Fruit fly (Drosophila melanogaster) whole organism, prepupa: ENCODE measurements around the gene CG17349.

Source experiments
- Blimp-1 ChIP-seq: fragments of 200-800 bp; sonication (Bioruptor generic); optimal IDR thresholded peaks from 3 replicates; lab custom pipeline; 2017; ENCODE audit warnings: missing biosample characterization, missing genetic modification characterization, mild to moderate bottlenecking, moderate library complexity, missing genetic modification reagents
- CG10669 ChIP-seq: fragments of 200-800 bp; sonication (Bioruptor generic); optimal IDR thresholded peaks from 3 replicates; lab custom pipeline; 2018; ENCODE audit warnings: missing biosample characterization, mild to moderate bottlenecking, missing genetic modification characterization, moderate library complexity
- CG11294 ChIP-seq: fragments of 200-800 bp; sonication (Bioruptor generic); IDR thresholded peaks from 2 replicates; pipeline ENCODE4 v1.3.6; 2022; ENCODE audit warnings: missing biosample characterization, missing genetic modification characterization
- CG11762 ChIP-seq: fragments of 200-800 bp; sonication (Bioruptor generic); optimal IDR thresholded peaks from 3 replicates; lab custom pipeline; 2016; ENCODE audit warnings: missing biosample characterization, missing genetic modification characterization; ENCODE audit not compliant: insufficient read depth
- CG15336 ChIP-seq: fragments of 200-800 bp; sonication (Bioruptor generic); IDR thresholded peaks from 2 replicates; pipeline ENCODE4 v1.3.6; 2022; ENCODE audit warnings: missing biosample characterization, missing genetic modification characterization
- CG1621 ChIP-seq: fragments of 200-800 bp; sonication (Bioruptor generic); optimal IDR thresholded peaks from 3 replicates; lab custom pipeline; 2018; ENCODE audit warnings: missing biosample characterization, mild to moderate bottlenecking, missing genetic modification characterization
- CG3032 ChIP-seq: fragments of 200-800 bp; optimal IDR thresholded peaks from 2 replicates; lab custom pipeline; 2019; ENCODE audit warnings: missing biosample characterization, mild to moderate bottlenecking, missing genetic modification characterization, moderate library complexity
- CG32006 ChIP-seq: fragments of 200-800 bp; sonication (Bioruptor generic); optimal IDR thresholded peaks from 3 replicates; lab custom pipeline; 2017; ENCODE audit warnings: missing biosample characterization, mild to moderate bottlenecking, missing genetic modification characterization
- CG34406 ChIP-seq: fragments of 200-800 bp; sonication (Bioruptor generic); optimal IDR thresholded peaks from 3 replicates; lab custom pipeline; 2016; ENCODE audit warnings: missing biosample characterization, missing genetic modification characterization
- CG3919 ChIP-seq: fragments of 200-800 bp; sonication (Bioruptor generic); optimal IDR thresholded peaks from 3 replicates; lab custom pipeline; 2016; ENCODE audit warnings: missing biosample characterization, missing genetic modification characterization
- CG4318 ChIP-seq: fragments of 200-800 bp; sonication (Bioruptor generic); optimal IDR thresholded peaks from 3 replicates; lab custom pipeline; 2017; ENCODE audit warnings: missing biosample characterization, mild to moderate bottlenecking, missing genetic modification characterization
- CG6163 ChIP-seq: fragments of 200-800 bp; sonication (Bioruptor generic); IDR thresholded peaks from 3 replicates; pipeline ENCODE4 v1.3.6; 2022; ENCODE audit warnings: missing biosample characterization, missing genetic modification characterization
- CG7368 ChIP-seq: fragments of 200-800 bp; sonication (Bioruptor generic); optimal IDR thresholded peaks from 3 replicates; lab custom pipeline; 2016; ENCODE audit warnings: missing biosample characterization, missing genetic modification characterization
- CG8319 ChIP-seq: fragments of 200-800 bp; sonication (Bioruptor generic); optimal IDR thresholded peaks from 3 replicates; lab custom pipeline; 2016; ENCODE audit warnings: missing biosample characterization, missing genetic modification characterization
- CG8632 ChIP-seq: fragments of 200-800 bp; sonication (Bioruptor generic); optimal IDR thresholded peaks from 3 replicates; lab custom pipeline; 2016; ENCODE audit warnings: missing biosample characterization, missing genetic modification characterization
- Eip78C ChIP-seq: fragments of 200-800 bp; sonication (Bioruptor generic); peaks from one replicate; lab custom pipeline; 2016; ENCODE audit warnings: missing biosample characterization, missing genetic modification characterization
- Eip93F ChIP-seq: fragments of 200-800 bp; sonication (Bioruptor generic); optimal IDR thresholded peaks from 2 replicates; lab custom pipeline; 2016; ENCODE audit warnings: missing biosample characterization, mild to moderate bottlenecking, missing genetic modification characterization
- Gug ChIP-seq: fragments of 200-800 bp; sonication (Bioruptor generic); IDR thresholded peaks from 2 replicates; pipeline ENCODE4 v1.3.6; 2022; ENCODE audit warnings: missing biosample characterization, missing genetic modification characterization
- Hr38 ChIP-seq: sonication (Bioruptor generic); optimal IDR thresholded peaks from 2 replicates; lab custom pipeline; 2016; ENCODE audit warnings: missing biosample characterization, missing genetic modification characterization
- Hr39 ChIP-seq: fragments of 200-800 bp; sonication (Bioruptor generic); optimal IDR thresholded peaks from 2 replicates; lab custom pipeline; 2016; ENCODE audit warnings: missing biosample characterization, missing genetic modification characterization
- Hr4 ChIP-seq: fragments of 200-800 bp; sonication (Bioruptor generic); optimal IDR thresholded peaks from 3 replicates; lab custom pipeline; 2016; ENCODE audit warnings: missing biosample characterization, missing genetic modification characterization
- Lpt ChIP-seq: fragments of 200-800 bp; sonication (Bioruptor generic); optimal IDR thresholded peaks from 3 replicates; lab custom pipeline; 2016; ENCODE audit warnings: missing biosample characterization, missing genetic modification characterization
- Met ChIP-seq: fragments of 200-800 bp; sonication (Bioruptor generic); optimal IDR thresholded peaks from 3 replicates; lab custom pipeline; 2016; ENCODE audit warnings: missing biosample characterization, missing genetic modification characterization
- Sox14 ChIP-seq: fragments of 200-800 bp; sonication (Bioruptor generic); optimal IDR thresholded peaks from 3 replicates; lab custom pipeline; 2016; ENCODE audit warnings: missing biosample characterization, missing genetic modification characterization
- Sox15 ChIP-seq: fragments of 200-800 bp; sonication (Bioruptor generic); optimal IDR thresholded peaks from 3 replicates; lab custom pipeline; 2016; ENCODE audit warnings: missing biosample characterization, missing genetic modification characterization
- cyc ChIP-seq: fragments of 200-800 bp; sonication (Bioruptor generic); optimal IDR thresholded peaks from 3 replicates; lab custom pipeline; 2016; ENCODE audit warnings: missing biosample characterization, missing genetic modification characterization
- dac ChIP-seq: fragments of 200-800 bp; sonication (Bioruptor generic); optimal IDR thresholded peaks from 2 replicates; lab custom pipeline; 2017; ENCODE audit warnings: missing biosample characterization, mild to moderate bottlenecking, missing genetic modification characterization
- dsx ChIP-seq: fragments of 200-800 bp; optimal IDR thresholded peaks from 3 replicates; lab custom pipeline; 2019; ENCODE audit warnings: missing biosample characterization, mild to moderate bottlenecking, missing genetic modification characterization, moderate library complexity; ENCODE audit not compliant: poor library complexity, severe bottlenecking
- eg ChIP-seq: fragments of 200-800 bp; sonication (Bioruptor generic); IDR thresholded peaks from 3 replicates; pipeline ENCODE4 v1.3.6; 2022; ENCODE audit warnings: missing biosample characterization, missing genetic modification characterization
- esn ChIP-seq: fragments of 200-800 bp; sonication (Bioruptor generic); optimal IDR thresholded peaks from 2 replicates; lab custom pipeline; 2016; ENCODE audit warnings: missing biosample characterization, mild to moderate bottlenecking, missing genetic modification characterization, moderate library complexity
- fd85E ChIP-seq: fragments of 200-800 bp; sonication (Bioruptor generic); optimal IDR thresholded peaks from 3 replicates; lab custom pipeline; 2016; ENCODE audit warnings: missing biosample characterization, missing genetic modification characterization
- fkh ChIP-seq: fragments of 200-800 bp; sonication (Bioruptor generic); optimal IDR thresholded peaks from 3 replicates; lab custom pipeline; 2017; ENCODE audit warnings: missing biosample characterization, mild to moderate bottlenecking, missing genetic modification characterization, moderate library complexity
- lz ChIP-seq: fragments of 200-800 bp; sonication (Bioruptor generic); optimal IDR thresholded peaks from 3 replicates; lab custom pipeline; 2016; ENCODE audit warnings: missing biosample characterization, missing genetic modification characterization
- pdm3 ChIP-seq: fragments of 200-800 bp; sonication (Bioruptor generic); optimal IDR thresholded peaks from 3 replicates; lab custom pipeline; 2016; ENCODE audit warnings: missing biosample characterization, missing genetic modification characterization
- ss ChIP-seq, 2 experiments: fragments of 200-800 bp; sonication (Bioruptor generic); optimal IDR thresholded peaks; 2 replicates in 1 of 2; 3 replicates in 1 of 2; lab custom pipeline; 2017 to 2018; ENCODE audit warnings: mild to moderate bottlenecking in 2 of 2, missing biosample characterization in 2 of 2, missing genetic modification characterization in 2 of 2, moderate library complexity in 1 of 2
- svp ChIP-seq: fragments of 200-800 bp; sonication (Bioruptor generic); peaks from one replicate; lab custom pipeline; 2016; ENCODE audit warnings: missing biosample characterization, missing genetic modification characterization
- vri ChIP-seq: fragments of 200-800 bp; sonication (Bioruptor generic); optimal IDR thresholded peaks from 3 replicates; lab custom pipeline; 2016; ENCODE audit warnings: missing biosample characterization, mild to moderate bottlenecking, missing genetic modification characterization

The CG17349 gene

dm6 chr2L:19411966-19412365 is 41.7 kb downstream of the CG17349 start:
- TF ChIP-seq fkh (GFP tag; lab: Kevin White, UChicago), result peak; percentile 72
- TF ChIP-seq cyc (GFP tag; lab: Kevin White, UChicago), result no peak

dm6 chr2L:19413118-19413893 is 43.1 kb downstream of the CG17349 start:
- TF ChIP-seq svp (peak; percentile 96), pdm3 (GFP tag; lab: Kevin White, UChicago) (no peak), Eip78C (GFP tag; lab: Kevin White, UChicago) (peak; percentile 8), CG10669 (GFP tag; lab: Kevin White, UChicago) (no peak), vri (GFP tag; lab: Kevin White, UChicago) (no peak)

- TF ChIP-seq svp (peak; percentile 33), lz (GFP tag; lab: Kevin White, UChicago) (no peak), Blimp-1 (GFP tag; lab: Kevin White, UChicago) (peak; percentile 32), dsx (GFP tag; lab: Kevin White, UChicago) (peak; percentile 36), fkh (GFP tag; lab: Kevin White, UChicago) (no peak), ss (GFP tag; optimal IDR thresholded peaks at IDR 0.05; lab: Kevin White, UChicago) (peak in 1 of 2 experiments; percentile 11)
- TF ChIP-seq, all 60 proteins: peak for 4
Measured at dm6 chr2L:19414233-19414749, 44.0 kb downstream of the CG17349 start.

- TF ChIP-seq CG8319 (GFP tag; lab: Kevin White, UChicago), result no peak
- no peak for TF ChIP-seq Hr4 (GFP tag; lab: Kevin White, UChicago)
- TF ChIP-seq lz (GFP tag; lab: Kevin White, UChicago), result no peak
- no peak for TF ChIP-seq Lpt (GFP tag; lab: Kevin White, UChicago)
- TF ChIP-seq CG7368 (GFP tag; lab: Kevin White, UChicago), result no peak
Measured at dm6 chr2L:19415133-19415532, 44.9 kb downstream of the CG17349 start.

- TF ChIP-seq CG32006 (no peak), Gug (GFP tag; lab: Robert Waterston, UW) (no peak), dac (GFP tag; lab: Kevin White, UChicago) (no peak), Eip78C (GFP tag; lab: Kevin White, UChicago) (peak; percentile 17), Met (GFP tag; lab: Kevin White, UChicago) (no peak), CG3032 (tag; lab: Kevin White, UChicago) (no peak), Eip93F (GFP tag; lab: Kevin White, UChicago) (no peak), CG15336 (GFP tag; lab: Robert Waterston, UW) (0 out of 2 replicates have a peak, but pooled peaks have one; percentile 31)
Measured at dm6 chr2L:19415859-19416258, 45.6 kb downstream of the CG17349 start.

- no peak for TF ChIP-seq CG7368 (GFP tag; lab: Kevin White, UChicago)
- TF ChIP-seq Hr38 (GFP tag; lab: Kevin White, UChicago), result no peak
- peak; percentile 50 for TF ChIP-seq Sox14 (GFP tag; lab: Kevin White, UChicago)
- peak; percentile 49 for TF ChIP-seq CG4318 (GFP tag; lab: Kevin White, UChicago)
- no peak for TF ChIP-seq Sox15
- peak; percentile 30 for TF ChIP-seq lz (GFP tag; lab: Kevin White, UChicago)
- TF ChIP-seq CG34406 (GFP tag; lab: Kevin White, UChicago), result no peak
- TF ChIP-seq Met (GFP tag; lab: Kevin White, UChicago), result no peak
- no peak for TF ChIP-seq CG8632 (GFP tag; lab: Kevin White, UChicago)
- TF ChIP-seq CG1621, result no peak
- peak; percentile 88; the same call in 2 of the 3 replicates for TF ChIP-seq eg (GFP tag; lab: Robert Waterston, UW)
- peak; percentile 35 for TF ChIP-seq CG11762 (GFP tag; lab: Kevin White, UChicago)
- peak; percentile 65 for TF ChIP-seq CG3919 (GFP tag; lab: Kevin White, UChicago)
- no peak for TF ChIP-seq fd85E (GFP tag; lab: Kevin White, UChicago)
- peak; percentile 84 for TF ChIP-seq CG11294
- peak; percentile 61 for TF ChIP-seq pdm3 (GFP tag; lab: Kevin White, UChicago)
- TF ChIP-seq Hr39, result peak; percentile 28
- peak; percentile 21 for TF ChIP-seq esn (GFP tag; lab: Kevin White, UChicago)
- TF ChIP-seq CG15336 (GFP tag; lab: Robert Waterston, UW), result peak; percentile 85
- peak; percentile 80 for TF ChIP-seq Hr4 (GFP tag; lab: Kevin White, UChicago)
- peak; percentile 79 for TF ChIP-seq CG6163
Measured at dm6 chr2L:19416602-19417497, 46.6 kb downstream of the CG17349 start, which contains the start of gene Lectin-galC1. Gene Lectin-galC1, plus strand, starts transcription at chr2L:19417447.
